Fruit fly (Drosophila melanogaster): ENCODE results near the gene gcm2.

Gene gcm2

dm6 chr2L:9564527-9564926, 43.8 kb upstream of the gcm2 start (continued):
- TF ChIP-seq so (GFP tag; IDR thresholded peaks at IDR 0.05), result 0 out of 3 replicates have a peak, but pooled peaks have one; percentile 29
- TF ChIP-seq bowl (GFP tag; IDR thresholded peaks at IDR 0.05), result no peak
- TF ChIP-seq nmo (GFP tag; optimal IDR thresholded peaks at IDR 0.05), result peak; percentile 54
- no peak for TF ChIP-seq gro (GFP tag; optimal IDR thresholded peaks at IDR 0.05)
- no peak for TF ChIP-seq ro (GFP tag; IDR thresholded peaks at IDR 0.05)
- TF ChIP-seq Xbp1 (GFP tag; optimal IDR thresholded peaks at IDR 0.05), result peak; percentile 51
- no peak for TF ChIP-seq fd102C (GFP tag; optimal IDR thresholded peaks at IDR 0.05)
- no peak for TF ChIP-seq CG17328 (GFP tag; IDR thresholded peaks at IDR 0.05)
- no peak for TF ChIP-seq p53 (GFP tag; optimal IDR thresholded peaks at IDR 0.05)
- TF ChIP-seq pan (optimal IDR thresholded peaks at IDR 0.05), result no peak
- TF ChIP-seq pan (GFP tag; optimal IDR thresholded peaks at IDR 0.05 in 1 of 2, IDR thresholded peaks at IDR 0.05 in 1 of 2), result peak in 1 of 2 experiments; percentile 63
- TF ChIP-seq CG15601 (tag; optimal IDR thresholded peaks at IDR 0.05), result no peak
- TF ChIP-seq Dbx (GFP tag; IDR thresholded peaks at IDR 0.05), result no peak
- TF ChIP-seq nerfin-2 (GFP tag; IDR thresholded peaks at IDR 0.05; ENCODE audit: partially characterized antibody), result no peak
- no peak for TF ChIP-seq Dp (GFP tag; optimal IDR thresholded peaks at IDR 0.05)
- no peak for TF ChIP-seq CG6654 (GFP tag; optimal IDR thresholded peaks at IDR 0.05)
- 0 out of 2 replicates have a peak, but pooled peaks have one; percentile 19 for TF ChIP-seq al (GFP tag; IDR thresholded peaks at IDR 0.05)
- no peak for TF ChIP-seq slp2 (GFP tag; optimal IDR thresholded peaks at IDR 0.05)
- no peak for TF ChIP-seq Gsc (GFP tag; IDR thresholded peaks at IDR 0.05)
- TF ChIP-seq CG32767 (GFP tag; IDR thresholded peaks at IDR 0.05), result 0 out of 2 replicates have a peak, but pooled peaks have one; percentile 33
- no peak for TF ChIP-seq hbn (GFP tag; IDR thresholded peaks at IDR 0.05; ENCODE audit: partially characterized antibody)
- TF ChIP-seq CG5180 (GFP tag; optimal IDR thresholded peaks at IDR 0.05), result peak; percentile 2
- no peak for TF ChIP-seq MTF-1 (GFP tag; optimal IDR thresholded peaks at IDR 0.05; ENCODE audit: borderline replicate concordance)
- TF ChIP-seq dan (GFP tag; IDR thresholded peaks at IDR 0.05), result no peak
- peak; percentile 30 for TF ChIP-seq Hr3 (GFP tag; optimal IDR thresholded peaks at IDR 0.05)
- no peak for TF ChIP-seq CG2875 (GFP tag; optimal IDR thresholded peaks at IDR 0.05)
- no peak for TF ChIP-seq da (GFP tag; optimal IDR thresholded peaks at IDR 0.05)
- TF ChIP-seq CG11398 (GFP tag; optimal IDR thresholded peaks at IDR 0.05), result no peak
- TF ChIP-seq D (optimal IDR thresholded peaks at IDR 0.05), result no peak
- TF ChIP-seq D (GFP tag; optimal IDR thresholded peaks at IDR 0.05), result peak; percentile 6
- peak; percentile 51 for TF ChIP-seq CG8924 (tag; optimal IDR thresholded peaks at IDR 0.05)
- peak in 1 of 2 experiments; percentile 31 for TF ChIP-seq eve (GFP tag; optimal IDR thresholded peaks at IDR 0.05)
- TF ChIP-seq psq (GFP tag; optimal IDR thresholded peaks at IDR 0.05), result no peak
- no peak for TF ChIP-seq sr (GFP tag; IDR thresholded peaks at IDR 0.05)
- TF ChIP-seq CG3281 (GFP tag; optimal IDR thresholded peaks at IDR 0.05), result peak; percentile 48
- no peak for TF ChIP-seq NC2α (GFP tag; optimal IDR thresholded peaks at IDR 0.05)
- no peak for TF ChIP-seq CG14710 (tag; optimal IDR thresholded peaks at IDR 0.05)
- no peak for TF ChIP-seq CG7928 (GFP tag; optimal IDR thresholded peaks at IDR 0.05)
- no peak for TF ChIP-seq HLH54F (GFP tag; optimal IDR thresholded peaks at IDR 0.05)
- TF ChIP-seq CG42726 (GFP tag; IDR thresholded peaks at IDR 0.05; ENCODE audit: partially characterized antibody), result no peak
- TF ChIP-seq Mrtf (GFP tag; IDR thresholded peaks at IDR 0.05), result no peak
- TF ChIP-seq CG10565 (GFP tag; optimal IDR thresholded peaks at IDR 0.05), result no peak
- no peak for TF ChIP-seq Sin3A (optimal IDR thresholded peaks at IDR 0.05)
- no peak for TF ChIP-seq Scr (GFP tag; IDR thresholded peaks at IDR 0.05; ENCODE audit: partially characterized antibody)
- TF ChIP-seq Pdp1 (GFP tag; optimal IDR thresholded peaks at IDR 0.05), result no peak
- no peak for TF ChIP-seq Dip2 (GFP tag; IDR thresholded peaks at IDR 0.05)
- TF ChIP-seq CG13775 (GFP tag; optimal IDR thresholded peaks at IDR 0.05), result peak; percentile 13
- peak; percentile 31 for TF ChIP-seq CG12659 (GFP tag; optimal IDR thresholded peaks at IDR 0.05)
- TF ChIP-seq peb (GFP tag; IDR thresholded peaks at IDR 0.05), result no peak
- no peak for TF ChIP-seq CG9797 (GFP tag; optimal IDR thresholded peaks at IDR 0.05)
- no peak for TF ChIP-seq CG14965 (GFP tag; optimal IDR thresholded peaks at IDR 0.05; ENCODE audit: borderline replicate concordance)
- TF ChIP-seq CG7839 (tag; optimal IDR thresholded peaks at IDR 0.05), result peak; percentile 71

Data from whole organism, embryonic.